Comparison of ENCODE assay signal across 3 worm cellular contexts in the genomic region with DNA sequence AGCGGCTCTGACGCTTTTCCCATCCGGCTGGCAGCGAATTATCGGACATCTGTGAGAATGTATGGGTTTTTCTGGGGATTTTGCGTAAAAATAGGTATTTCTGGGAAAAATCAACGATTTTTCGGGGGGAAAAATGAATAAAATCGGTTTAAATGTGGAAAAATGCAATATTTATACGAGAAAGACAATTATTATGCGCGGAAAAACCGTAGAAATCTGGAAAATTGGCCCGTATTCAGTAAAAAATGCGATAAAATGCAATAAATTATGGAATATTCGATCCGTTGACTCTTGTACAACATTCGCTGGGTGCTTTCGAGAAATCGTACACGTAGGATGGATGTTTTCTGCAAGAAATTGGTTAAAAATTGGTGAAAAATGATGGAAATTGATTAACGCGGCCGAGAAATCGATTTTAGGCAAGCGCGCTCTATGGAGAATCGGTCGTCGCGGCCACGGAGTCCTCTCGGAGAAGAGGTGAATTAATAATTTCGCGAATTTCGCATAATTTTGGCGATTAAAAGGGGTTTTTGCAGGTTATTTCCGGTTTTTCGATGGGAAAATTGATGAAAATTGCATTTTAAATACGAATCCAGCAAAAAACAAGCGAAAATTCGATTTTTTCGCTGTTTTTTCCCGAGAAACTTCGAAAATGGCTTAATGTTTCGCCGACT.
TF ChIP-seq lines count a peak whose summit lies in the region.

Gene pinn-1 (minus strand): TSS at position 51 of the 674 bp plus-strand sequence.

TF ChIP-seq in whole organism, L2 larva, 48 proteins besides CTCF, POLR2A, EP300 and RAD21 (continued from another document):
- TF ChIP-seq ceh-16 (tag; optimal IDR thresholded peaks at IDR 0.05; lab: Kevin White, UChicago) (peak; percentile 73), peb-1 (tag; optimal IDR thresholded peaks at IDR 0.05; lab: Kevin White, UChicago) (no peak), ama-1 (optimal IDR thresholded peaks at IDR 0.05; lab: Kevin White, UChicago) (no peak), snpc-4 (tag; optimal IDR thresholded peaks at IDR 0.05; lab: Kevin White, UChicago) (peak; percentile 60), R02D3.7 (tag; optimal IDR thresholded peaks at IDR 0.05; lab: Kevin White, UChicago) (peak; percentile 10), egl-27 (tag; optimal IDR thresholded peaks at IDR 0.05; lab: Kevin White, UChicago) (peak; percentile 61), mbf-1 (tag; optimal IDR thresholded peaks at IDR 0.05; lab: Kevin White, UChicago) (no peak), nhr-10 (tag; optimal IDR thresholded peaks at IDR 0.05; lab: Kevin White, UChicago) (peak; percentile 62), ztf-11 (tag; optimal IDR thresholded peaks at IDR 0.05; lab: Kevin White, UChicago) (no peak), C34F6.9 (tag; optimal IDR thresholded peaks at IDR 0.05; lab: Kevin White, UChicago) (peak; percentile 87), F13H6.1 (tag; optimal IDR thresholded peaks at IDR 0.05; lab: Kevin White, UChicago) (peak; percentile 90), alr-1 (tag; optimal IDR thresholded peaks at IDR 0.05; lab: Kevin White, UChicago) (no peak), dmd-4 (tag; optimal IDR thresholded peaks at IDR 0.05; lab: Kevin White, UChicago) (no peak), nhr-237 (tag; optimal IDR thresholded peaks at IDR 0.05; lab: Kevin White, UChicago) (no peak), nhr-21 (tag; optimal IDR thresholded peaks at IDR 0.05; lab: Kevin White, UChicago) (peak; percentile 87), gmeb-1 (tag; optimal IDR thresholded peaks at IDR 0.05; lab: Kevin White, UChicago) (peak; percentile 87), nhr-129 (tag; optimal IDR thresholded peaks at IDR 0.05; lab: Kevin White, UChicago) (peak; percentile 63), elt-3 (tag; optimal IDR thresholded peaks at IDR 0.05; lab: Kevin White, UChicago) (no peak), sem-4 (tag; optimal IDR thresholded peaks at IDR 0.05; lab: Kevin White, UChicago) (peak; percentile 83), zag-1 (tag; optimal IDR thresholded peaks at IDR 0.05; lab: Kevin White, UChicago) (peak; percentile 66), lsy-2 (tag; optimal IDR thresholded peaks at IDR 0.05; lab: Kevin White, UChicago) (peak; percentile 88 to 91), blmp-1 (tag; optimal IDR thresholded peaks at IDR 0.05; lab: Kevin White, UChicago; ENCODE audit: insufficient read depth) (no peak), elt-1 (tag; optimal IDR thresholded peaks at IDR 0.05; lab: Kevin White, UChicago) (no peak), Y55F3AM.14 (GFP tag; optimal IDR thresholded peaks at IDR 0.05; lab: Kevin White, UChicago) (peak; percentile 50), crh-2 (tag; optimal IDR thresholded peaks at IDR 0.05; lab: Kevin White, UChicago) (peak; percentile 87), fos-1 (tag; optimal IDR thresholded peaks at IDR 0.05; lab: Kevin White, UChicago) (peak; percentile 85), unc-39 (tag; optimal IDR thresholded peaks at IDR 0.05; lab: Kevin White, UChicago) (no peak), lin-39 (tag; optimal IDR thresholded peaks at IDR 0.05; lab: Kevin White, UChicago) (no peak)
TF ChIP-seq in whole organism, L2 larva: peak in this region for 30.

TF ChIP-seq in whole organism, L4 larva, 104 proteins besides CTCF, POLR2A, EP300 and RAD21 (continued from another document and continues in another):
- TF ChIP-seq daf-8 (GFP tag; IDR thresholded peaks at IDR 0.05; lab: Robert Waterston, UW) (no peak), skn-1 (tag; optimal IDR thresholded peaks at IDR 0.05; lab: Kevin White, UChicago) (no peak), D1046.2 (GFP tag; IDR thresholded peaks at IDR 0.05; lab: Robert Waterston, UW) (peak; percentile 74; the same call in 1 of the 2 replicates), php-3 (GFP tag; IDR thresholded peaks at IDR 0.05; lab: Robert Waterston, UW) (peak; percentile 79), nhr-10 (tag; optimal IDR thresholded peaks at IDR 0.05; lab: Kevin White, UChicago) (no peak), ceh-44 (GFP tag; IDR thresholded peaks at IDR 0.05; lab: Robert Waterston, UW) (peak; percentile 87), F44E2.7 (GFP tag; IDR thresholded peaks at IDR 0.05; lab: Robert Waterston, UW) (no peak), fkh-10 (GFP tag; optimal IDR thresholded peaks at IDR 0.05; lab: Kevin White, UChicago) (peak; percentile 65), nhr-237 (tag; optimal IDR thresholded peaks at IDR 0.05; lab: Kevin White, UChicago) (no peak), nhr-76 (tag; optimal IDR thresholded peaks at IDR 0.05; lab: Kevin White, UChicago) (no peak), madf-5 (GFP tag; IDR thresholded peaks at IDR 0.05; lab: Robert Waterston, UW) (peak; percentile 67 to 85; a peak in 2 of 4 replicates), lin-39 (tag; optimal IDR thresholded peaks at IDR 0.05; lab: Kevin White, UChicago) (no peak), zag-1 (tag; optimal IDR thresholded peaks at IDR 0.05; lab: Kevin White, UChicago) (no peak), ceh-62 (tag; optimal IDR thresholded peaks at IDR 0.05; lab: Kevin White, UChicago) (no peak), unc-62 (GFP tag; optimal IDR thresholded peaks at IDR 0.05 in 1 of 2; lab: Kevin White, UChicago) (no peak), unc-62 (tag; optimal IDR thresholded peaks at IDR 0.05; lab: Kevin White, UChicago) (no peak), spr-1 (tag; optimal IDR thresholded peaks at IDR 0.05; lab: Kevin White, UChicago) (peak; percentile 64), mdl-1 (tag; optimal IDR thresholded peaks at IDR 0.05; lab: Kevin White, UChicago) (no peak), zip-2 (tag; optimal IDR thresholded peaks at IDR 0.05; lab: Kevin White, UChicago) (no peak), saeg-2 (GFP tag; IDR thresholded peaks at IDR 0.05; lab: Robert Waterston, UW) (0 out of 2 replicates have a peak, but pooled peaks have one; percentile 28), ztf-7 (tag; optimal IDR thresholded peaks at IDR 0.05; lab: Kevin White, UChicago) (peak; percentile 77), hmg-1.1 (GFP tag; IDR thresholded peaks at IDR 0.05; lab: Robert Waterston, UW) (peak; percentile 79), lin-38 (GFP tag; IDR thresholded peaks at IDR 0.05; lab: Robert Waterston, UW) (peak; percentile 99), ces-1 (GFP tag; optimal IDR thresholded peaks at IDR 0.05; lab: Kevin White, UChicago) (no peak), ceh-28 (tag; optimal IDR thresholded peaks at IDR 0.05; lab: Kevin White, UChicago) (peak; percentile 46), set-16 (GFP tag; IDR thresholded peaks at IDR 0.05; lab: Robert Waterston, UW) (peak; percentile 18; the same call in 1 of the 2 replicates), nhr-42 (GFP tag; IDR thresholded peaks at IDR 0.05; lab: Robert Waterston, UW) (peak; percentile 83; the same call in 1 of the 2 replicates), gei-8 (GFP tag; optimal IDR thresholded peaks at IDR 0.05; lab: Kevin White, UChicago) (no peak), pqm-1 (tag; optimal IDR thresholded peaks at IDR 0.05; lab: Kevin White, UChicago) (no peak), dve-1 (tag; optimal IDR thresholded peaks at IDR 0.05; lab: Kevin White, UChicago; ENCODE audit: insufficient read depth) (peak; percentile 78), F37D6.2 (tag; optimal IDR thresholded peaks at IDR 0.05; lab: Kevin White, UChicago) (peak; percentile 65), T26A8.4 (GFP tag; IDR thresholded peaks at IDR 0.05; lab: Robert Waterston, UW) (peak; percentile 79), R02D3.7 (tag; optimal IDR thresholded peaks at IDR 0.05; lab: Kevin White, UChicago) (no peak), spr-3 (GFP tag; optimal IDR thresholded peaks at IDR 0.05; lab: Kevin White, UChicago) (no peak), Y5F2A.4 (GFP tag; optimal IDR thresholded peaks at IDR 0.05; lab: Kevin White, UChicago) (no peak), zfp-3 (GFP tag; conservative IDR thresholded peaks at IDR 0.05; lab: Robert Waterston, UW) (peak; percentile 78; the same call in 1 of the 2 replicates), zip-11 (GFP tag; IDR thresholded peaks at IDR 0.05; lab: Robert Waterston, UW) (no peak), ztf-11 (tag; optimal IDR thresholded peaks at IDR 0.05; lab: Kevin White, UChicago) (no peak), ama-1 (optimal IDR thresholded peaks at IDR 0.05; lab: Kevin White, UChicago) (no peak), hlh-30 (tag; optimal IDR thresholded peaks at IDR 0.05; lab: Kevin White, UChicago; ENCODE audit: insufficient read depth) (peak; percentile 51), mdt-29 (GFP tag; IDR thresholded peaks at IDR 0.05; lab: Robert Waterston, UW) (peak; percentile 74), nhr-48 (tag; optimal IDR thresholded peaks at IDR 0.05; lab: Kevin White, UChicago) (no peak), ZK546.5 (tag; optimal IDR thresholded peaks at IDR 0.05; lab: Kevin White, UChicago) (peak in 1 of 2 experiments; percentile 12), daf-12 (tag; optimal IDR thresholded peaks at IDR 0.05; lab: Kevin White, UChicago) (no peak), lin-29 (GFP tag; IDR thresholded peaks at IDR 0.05; lab: Robert Waterston, UW) (no peak), hif-1 (tag; optimal IDR thresholded peaks at IDR 0.05; lab: Kevin White, UChicago) (peak in 1 of 2 experiments; percentile 94), T20F7.1 (GFP tag; optimal IDR thresholded peaks at IDR 0.05; lab: Kevin White, UChicago) (no peak), snpc-4 (tag; optimal IDR thresholded peaks at IDR 0.05; lab: Kevin White, UChicago) (no peak), tag-97 (GFP tag; IDR thresholded peaks at IDR 0.05; lab: Robert Waterston, UW) (peak; percentile 87; the same call in 1 of the 2 replicates), attf-4 (tag; optimal IDR thresholded peaks at IDR 0.05; lab: Kevin White, UChicago) (no peak)

TF ChIP-seq in whole organism, late embryonic, 69 proteins besides CTCF, POLR2A, EP300 and RAD21 (continued from another document):
- TF ChIP-seq ceh-31 (tag; optimal IDR thresholded peaks at IDR 0.05; lab: Kevin White, UChicago) (peak; percentile 99), ceh-45 (GFP tag; IDR thresholded peaks at IDR 0.05; lab: Robert Waterston, UW) (no peak), C38D4.7 (GFP tag; optimal IDR thresholded peaks at IDR 0.05; lab: Kevin White, UChicago) (no peak), ceh-22 (tag; optimal IDR thresholded peaks at IDR 0.05; lab: Kevin White, UChicago) (no peak), madf-2 (tag; optimal IDR thresholded peaks at IDR 0.05; lab: Kevin White, UChicago) (peak; percentile 53), dmd-4 (tag; optimal IDR thresholded peaks at IDR 0.05; lab: Kevin White, UChicago; ENCODE audit: borderline replicate concordance) (peak; percentile 48), ceh-2 (tag; optimal IDR thresholded peaks at IDR 0.05; lab: Kevin White, UChicago) (peak; percentile 96), rnt-1 (tag; optimal IDR thresholded peaks at IDR 0.05; lab: Kevin White, UChicago) (peak; percentile 92), pax-1 (tag; optimal IDR thresholded peaks at IDR 0.05; lab: Kevin White, UChicago) (no peak), Y22D7AL.16 (tag; optimal IDR thresholded peaks at IDR 0.05; lab: Kevin White, UChicago) (peak; percentile 24), nhr-232 (tag; optimal IDR thresholded peaks at IDR 0.05; lab: Kevin White, UChicago) (no peak), pha-4 (tag; optimal IDR thresholded peaks at IDR 0.05; lab: Kevin White, UChicago) (no peak), ttx-3 (tag; optimal IDR thresholded peaks at IDR 0.05; lab: Kevin White, UChicago) (no peak), unc-42 (tag; optimal IDR thresholded peaks at IDR 0.05; lab: Kevin White, UChicago) (peak; percentile 70), F13H6.1 (tag; optimal IDR thresholded peaks at IDR 0.05; lab: Kevin White, UChicago) (peak; percentile 56), mec-3 (tag; optimal IDR thresholded peaks at IDR 0.05; lab: Kevin White, UChicago; ENCODE audit: borderline replicate concordance) (peak; percentile 68), elt-2 (tag; optimal IDR thresholded peaks at IDR 0.05; lab: Kevin White, UChicago) (peak; percentile 57), fkh-10 (GFP tag; optimal IDR thresholded peaks at IDR 0.05; lab: Kevin White, UChicago) (no peak), ceh-30 (tag; optimal IDR thresholded peaks at IDR 0.05; lab: Kevin White, UChicago) (no peak), ahr-1 (tag; optimal IDR thresholded peaks at IDR 0.05; lab: Kevin White, UChicago) (peak; percentile 13), sox-4 (tag; optimal IDR thresholded peaks at IDR 0.05; lab: Kevin White, UChicago) (no peak), che-1 (tag; optimal IDR thresholded peaks at IDR 0.05; lab: Kevin White, UChicago) (peak; percentile 8), ceh-14 (tag; optimal IDR thresholded peaks at IDR 0.05; lab: Kevin White, UChicago) (peak; percentile 84), dve-1 (tag; optimal IDR thresholded peaks at IDR 0.05; lab: Kevin White, UChicago) (no peak), ceh-18 (tag; optimal IDR thresholded peaks at IDR 0.05; lab: Kevin White, UChicago) (peak; percentile 57), C08G9.2 (tag; optimal IDR thresholded peaks at IDR 0.05; lab: Kevin White, UChicago) (peak; percentile 99), hlh-15 (tag; optimal IDR thresholded peaks at IDR 0.05; lab: Kevin White, UChicago) (no peak), fkh-6 (tag; optimal IDR thresholded peaks at IDR 0.05; lab: Kevin White, UChicago) (no peak), hlh-8 (tag; optimal IDR thresholded peaks at IDR 0.05; lab: Kevin White, UChicago) (peak; percentile 79), ceh-19 (GFP tag; optimal IDR thresholded peaks at IDR 0.05; lab: Kevin White, UChicago) (no peak), ztf-16 (tag; optimal IDR thresholded peaks at IDR 0.05; lab: Kevin White, UChicago) (peak; percentile 53), eyg-1 (tag; optimal IDR thresholded peaks at IDR 0.05; lab: Kevin White, UChicago) (peak; percentile 47), ceh-9 (tag; optimal IDR thresholded peaks at IDR 0.05; lab: Kevin White, UChicago) (no peak)
TF ChIP-seq in whole organism, late embryonic: peak in this region for 33.
